Worm (Caenorhabditis elegans): ENCODE results near the gene T12D8.10.

Gene T12D8.10

ce11 chrIII:13660123-13660522, 18.0 kb upstream of the T12D8.10 start:
- TF ChIP-seq M03D4.4 (tag; optimal IDR thresholded peaks at IDR 0.05) (no peak), nhr-237 (tag; optimal IDR thresholded peaks at IDR 0.05) (no peak), flh-1 (GFP tag; optimal IDR thresholded peaks at IDR 0.05) (no peak), zip-8 (tag; optimal IDR thresholded peaks at IDR 0.05) (no peak), lsy-2 (tag; optimal IDR thresholded peaks at IDR 0.05) (no peak), ces-1 (GFP tag; optimal IDR thresholded peaks at IDR 0.05) (no peak), ceh-43 (GFP tag; optimal IDR thresholded peaks at IDR 0.05) (no peak), cnd-1 (tag; optimal IDR thresholded peaks at IDR 0.05) (no peak), ceh-83 (GFP tag; optimal IDR thresholded peaks at IDR 0.05) (no peak), sptf-1 (tag; optimal IDR thresholded peaks at IDR 0.05) (no peak), snpc-4 (tag; optimal IDR thresholded peaks at IDR 0.05) (no peak), elt-3 (tag; optimal IDR thresholded peaks at IDR 0.05) (no peak), nhr-2 (tag; optimal IDR thresholded peaks at IDR 0.05) (no peak), ztf-11 (tag; optimal IDR thresholded peaks at IDR 0.05) (no peak), mls-2 (tag; optimal IDR thresholded peaks at IDR 0.05) (no peak), mep-1 (tag; optimal IDR thresholded peaks at IDR 0.05) (no peak), blmp-1 (tag; optimal IDR thresholded peaks at IDR 0.05) (no peak)

ce11 chrIII:13659028-13659427, 16.9 kb upstream of the T12D8.10 start:
- TF ChIP-seq unc-62 (GFP tag; optimal IDR thresholded peaks at IDR 0.05) (peak; percentile 46), mep-1 (tag; optimal IDR thresholded peaks at IDR 0.05) (no peak)

ce11 chrIII:13657975-13658374, 15.8 kb upstream of the T12D8.10 start:
- TF ChIP-seq mep-1 (tag; optimal IDR thresholded peaks at IDR 0.05) (no peak), unc-120 (tag; optimal IDR thresholded peaks at IDR 0.05; ENCODE audit: poor library complexity, severe bottlenecking) (no peak), unc-62 (GFP tag; optimal IDR thresholded peaks at IDR 0.05) (no peak), ces-1 (GFP tag; optimal IDR thresholded peaks at IDR 0.05) (no peak), mab-5 (tag; optimal IDR thresholded peaks at IDR 0.05) (no peak), elt-1 (tag; optimal IDR thresholded peaks at IDR 0.05; ENCODE audit: borderline replicate concordance, insufficient read depth) (no peak), lin-13 (tag; optimal IDR thresholded peaks at IDR 0.05) (no peak), ceh-83 (GFP tag; optimal IDR thresholded peaks at IDR 0.05) (peak; percentile 63), lsy-2 (tag; optimal IDR thresholded peaks at IDR 0.05) (no peak), nhr-237 (tag; optimal IDR thresholded peaks at IDR 0.05) (no peak), ceh-43 (GFP tag; optimal IDR thresholded peaks at IDR 0.05) (no peak), tbx-8 (GFP tag; optimal IDR thresholded peaks at IDR 0.05) (no peak), ceh-39 (tag; optimal IDR thresholded peaks at IDR 0.05) (no peak), pha-4 (tag; optimal IDR thresholded peaks at IDR 0.05) (peak; percentile 26), ham-2 (GFP tag; optimal IDR thresholded peaks at IDR 0.05) (peak; percentile 6)

ce11 chrIII:13656680-13657079, 14.6 kb upstream of the T12D8.10 start:
- TF ChIP-seq blmp-1 (tag; optimal IDR thresholded peaks at IDR 0.05) = no peak
- TF ChIP-seq unc-120 (tag; optimal IDR thresholded peaks at IDR 0.05; ENCODE audit: poor library complexity, severe bottlenecking) = no peak
- TF ChIP-seq cnd-1 (tag; optimal IDR thresholded peaks at IDR 0.05) = no peak
- no peak for TF ChIP-seq ceh-83 (GFP tag; optimal IDR thresholded peaks at IDR 0.05)
- TF ChIP-seq lin-32 (GFP tag; optimal IDR thresholded peaks at IDR 0.05) = no peak
- no peak for TF ChIP-seq drap-1 (GFP tag; optimal IDR thresholded peaks at IDR 0.05)
- TF ChIP-seq bed-3 (GFP tag; optimal IDR thresholded peaks at IDR 0.05) = no peak
- TF ChIP-seq pha-4 (tag; optimal IDR thresholded peaks at IDR 0.05) = no peak
- no peak for TF ChIP-seq ces-1 (GFP tag; optimal IDR thresholded peaks at IDR 0.05)
- no peak for TF ChIP-seq mab-5 (tag; optimal IDR thresholded peaks at IDR 0.05)

ce11 chrIII:13654950-13655349, 12.8 kb upstream of the T12D8.10 start:
- TF ChIP-seq sem-2 (GFP tag; optimal IDR thresholded peaks at IDR 0.05) = peak; percentile 4
- no peak for TF ChIP-seq ham-2 (GFP tag; optimal IDR thresholded peaks at IDR 0.05)

- TF ChIP-seq ham-2 (GFP tag; optimal IDR thresholded peaks at IDR 0.05) (no peak), mls-2 (tag; optimal IDR thresholded peaks at IDR 0.05) (no peak), M03D4.4 (tag; optimal IDR thresholded peaks at IDR 0.05) (no peak), ceh-83 (GFP tag; optimal IDR thresholded peaks at IDR 0.05) (no peak), snpc-4 (tag; optimal IDR thresholded peaks at IDR 0.05) (no peak), sem-2 (GFP tag; optimal IDR thresholded peaks at IDR 0.05) (no peak), hlh-1 (tag; optimal IDR thresholded peaks at IDR 0.05) (no peak)
These were observed 10.6 kb upstream of the T12D8.10 start for ce11 chrIII:13652708-13653107.

Measured in whole organism, mixed stage, embryonic.